Fruit fly (Drosophila melanogaster) whole organism, adult: ENCODE results near the gene CG3841.

Experiments used
- CG12768 ChIP-seq: fragments of 200-800 bp; sonication (Bioruptor generic); optimal IDR thresholded peaks from 2 replicates; lab custom pipeline; 2017; ENCODE audit warnings: missing biosample characterization, missing genetic modification characterization, mild to moderate bottlenecking, moderate library complexity, missing genetic modification reagents
- CG1620 ChIP-seq: fragments of 200-800 bp; sonication (Bioruptor generic); optimal IDR thresholded peaks from 2 replicates; lab custom pipeline; 2016; ENCODE audit warnings: missing biosample characterization, missing genetic modification characterization
- CG5204 ChIP-seq: fragments of 200-800 bp; sonication (Bioruptor generic); optimal IDR thresholded peaks from 2 replicates; lab custom pipeline; 2016; ENCODE audit warnings: missing biosample characterization, missing genetic modification characterization
- CG7101 ChIP-seq: fragments of 200-800 bp; sonication (Bioruptor generic); optimal IDR thresholded peaks from 2 replicates; lab custom pipeline; 2018; ENCODE audit warnings: missing biosample characterization, mild to moderate bottlenecking, missing genetic modification characterization, moderate library complexity
- Crg-1 ChIP-seq: fragments of 200-800 bp; sonication (Bioruptor generic); optimal IDR thresholded peaks from 2 replicates; lab custom pipeline; 2016; ENCODE audit warnings: missing biosample characterization, missing genetic modification characterization
- cic ChIP-seq: fragments of 200-800 bp; sonication (Bioruptor generic); optimal IDR thresholded peaks from 2 replicates; lab custom pipeline; 2017; ENCODE audit warnings: missing biosample characterization, mild to moderate bottlenecking, missing genetic modification characterization, moderate library complexity
- kay ChIP-seq: fragments of 200-800 bp; sonication (Bioruptor generic); peaks from one replicate; lab custom pipeline; 2016; ENCODE audit warnings: missing biosample characterization, missing genetic modification characterization, borderline replicate concordance
- pad ChIP-seq: fragments of 200-800 bp; sonication (Bioruptor generic); optimal IDR thresholded peaks from 3 replicates; lab custom pipeline; 2017; ENCODE audit warnings: missing biosample characterization, missing genetic modification characterization, mild to moderate bottlenecking, moderate library complexity, missing genetic modification reagents

dm6 chr2L:9562713-9563112 is 26.6 kb upstream of the CG3841 start:
- TF ChIP-seq cic (GFP tag; lab: Kevin White, UChicago) (no peak), kay (GFP tag; lab: Kevin White, UChicago) (no peak), CG7101 (tag; lab: Kevin White, UChicago) (no peak), CG1620 (GFP tag; lab: Kevin White, UChicago) (no peak), CG12768 (no peak), pad (no peak), Crg-1 (GFP tag; lab: Kevin White, UChicago) (no peak), CG5204 (no peak)
